Fruit fly (Drosophila melanogaster) whole organism, embryonic: Measurements from ENCODE around the gene CG34417.

Experiments used
- Ada2b ChIP-seq: fragments of 200-800 bp; sonication (Bioruptor generic); IDR thresholded peaks from 2 replicates; pipeline ENCODE4 v1.3.6; 2022; ENCODE audit warnings: missing biosample characterization, missing genetic modification characterization
- Aef1 ChIP-seq: fragments of 200-800 bp; sonication (Bioruptor generic); IDR thresholded peaks from 3 replicates; pipeline ENCODE4 v1.3.6; 2022; ENCODE audit warnings: missing biosample characterization, missing genetic modification characterization
- BEAF-32 ChIP-seq: fragments of 200-800 bp; sonication (Bioruptor generic); optimal IDR thresholded peaks from 3 replicates; lab custom pipeline; 2017; ENCODE audit warnings: missing biosample characterization, missing genetic modification characterization, mild to moderate bottlenecking, moderate library complexity, missing genetic modification reagents
- CG10209 ChIP-seq: fragments of 200-800 bp; sonication (Bioruptor generic); optimal IDR thresholded peaks from 3 replicates; lab custom pipeline; 2017; ENCODE audit warnings: missing biosample characterization, mild to moderate bottlenecking, missing genetic modification characterization, missing genetic modification reagents
- CG10274 ChIP-seq: fragments of 200-800 bp; sonication (Bioruptor generic); optimal IDR thresholded peaks from 3 replicates; lab custom pipeline; 2017; ENCODE audit warnings: missing biosample characterization, mild to moderate bottlenecking, missing genetic modification characterization
- CG11085 ChIP-seq: fragments of 200-800 bp; sonication (Bioruptor generic); IDR thresholded peaks from 2 replicates; pipeline ENCODE4 v1.3.6; 2022; ENCODE audit warnings: missing biosample characterization, missing genetic modification characterization
- CG11723 ChIP-seq: fragments of 200-800 bp; sonication (Bioruptor generic); optimal IDR thresholded peaks from 2 replicates; lab custom pipeline; 2017; ENCODE audit warnings: missing biosample characterization, mild to moderate bottlenecking, missing genetic modification characterization
- CG1233 ChIP-seq: fragments of 200-800 bp; sonication (Bioruptor generic); optimal IDR thresholded peaks from 4 replicates; lab custom pipeline; 2018; ENCODE audit warnings: missing biosample characterization, mild to moderate bottlenecking, missing genetic modification characterization
- CG12744 ChIP-seq: fragments of 200-800 bp; sonication (Bioruptor generic); optimal IDR thresholded peaks from 2 replicates; lab custom pipeline; 2016; ENCODE audit warnings: missing biosample characterization, missing genetic modification characterization
- CG15011 ChIP-seq: fragments of 200-800 bp; sonication (Bioruptor generic); optimal IDR thresholded peaks from 3 replicates; lab custom pipeline; 2018; ENCODE audit warnings: missing biosample characterization, mild to moderate bottlenecking, missing genetic modification characterization
- CG18262 ChIP-seq: fragments of 200-800 bp; optimal IDR thresholded peaks from 3 replicates; lab custom pipeline; 2019; ENCODE audit warnings: missing biosample characterization, mild to moderate bottlenecking, missing genetic modification characterization, moderate library complexity
- CG3407 ChIP-seq: fragments of 200-800 bp; sonication (Bioruptor generic); optimal IDR thresholded peaks from 2 replicates; lab custom pipeline; 2018; ENCODE audit warnings: missing biosample characterization, mild to moderate bottlenecking, missing genetic modification characterization
- CG4282 ChIP-seq: fragments of 200-800 bp; sonication (Bioruptor generic); optimal IDR thresholded peaks from 2 replicates; lab custom pipeline; 2016; ENCODE audit warnings: missing biosample characterization, missing genetic modification characterization
- CG4854 ChIP-seq: fragments of 200-800 bp; sonication (Bioruptor generic); optimal IDR thresholded peaks from 2 replicates; lab custom pipeline; 2016; ENCODE audit warnings: missing biosample characterization, missing genetic modification characterization, inconsistent platforms
- CG6689 ChIP-seq: fragments of 200-800 bp; sonication (Bioruptor generic); IDR thresholded peaks from 2 replicates; pipeline ENCODE4 v1.3.6; 2022; ENCODE audit warnings: missing biosample characterization, missing genetic modification characterization
- CG6854 ChIP-seq: fragments of 200-800 bp; sonication (Bioruptor generic); optimal IDR thresholded peaks from 3 replicates; lab custom pipeline; 2017; ENCODE audit warnings: missing biosample characterization, mild to moderate bottlenecking, missing genetic modification characterization
- CG7745 ChIP-seq: fragments of 200-800 bp; sonication (Bioruptor generic); optimal IDR thresholded peaks from 2 replicates; lab custom pipeline; 2018; ENCODE audit warnings: missing biosample characterization, mild to moderate bottlenecking, missing genetic modification characterization, moderate library complexity
- CG7987 ChIP-seq: fragments of 200-800 bp; sonication (Bioruptor generic); optimal IDR thresholded peaks from 2 replicates; lab custom pipeline; 2018; ENCODE audit warnings: missing biosample characterization, mild to moderate bottlenecking, missing genetic modification characterization, moderate library complexity
- CG8478 ChIP-seq: fragments of >200 bp; optimal IDR thresholded peaks from 2 replicates; lab custom pipeline; 2018
- CG8765 ChIP-seq: fragments of 200-800 bp; sonication (Bioruptor generic); IDR thresholded peaks from 2 replicates; pipeline ENCODE4 v1.3.6; 2022; ENCODE audit warnings: missing biosample characterization, missing genetic modification characterization
- CG9817 ChIP-seq: fragments of 200-800 bp; sonication (Bioruptor generic); optimal IDR thresholded peaks from 2 replicates; lab custom pipeline; 2018; ENCODE audit warnings: missing biosample characterization, mild to moderate bottlenecking, missing genetic modification characterization, moderate library complexity
- CHES-1-like ChIP-seq: fragments of 200-800 bp; sonication (Bioruptor generic); optimal IDR thresholded peaks from 2 replicates; lab custom pipeline; 2016; ENCODE audit warnings: missing biosample characterization, missing genetic modification characterization
- Eip74EF ChIP-seq, 2 experiments: fragments of 200-800 bp in 1 of 2; fragments of >200 bp in 1 of 2; sonication (Bioruptor generic) in 1 of 2; optimal IDR thresholded peaks; 2 replicates each; lab custom pipeline; 2017 to 2019; ENCODE audit warnings: missing biosample characterization in 2 of 2, missing genetic modification characterization in 2 of 2, mild to moderate bottlenecking in 1 of 2, moderate library complexity in 1 of 2
- HmgD ChIP-seq: fragments of 200-800 bp; sonication (Bioruptor generic); optimal IDR thresholded peaks from 3 replicates; lab custom pipeline; 2016; ENCODE audit warnings: missing biosample characterization, missing genetic modification characterization
- Lim3 ChIP-seq: fragments of 200-800 bp; sonication (Bioruptor generic); IDR thresholded peaks from 2 replicates; pipeline ENCODE4 v1.3.6; 2022; ENCODE audit warnings: missing biosample characterization, missing genetic modification characterization
- Med ChIP-seq: fragments of 200-800 bp; sonication (Bioruptor generic); peaks from one replicate; lab custom pipeline; 2016; ENCODE audit warnings: missing biosample characterization, missing genetic modification characterization, mild to moderate bottlenecking, inconsistent platforms, moderate library complexity
- Mes4 ChIP-seq: fragments of 200-800 bp; sonication (Bioruptor generic); optimal IDR thresholded peaks from 2 replicates; lab custom pipeline; 2016; ENCODE audit warnings: missing biosample characterization, missing genetic modification characterization
- Oli ChIP-seq: fragments of 200-800 bp; sonication (Bioruptor generic); optimal IDR thresholded peaks from 2 replicates; lab custom pipeline; 2018; ENCODE audit warnings: missing biosample characterization, mild to moderate bottlenecking, missing genetic modification characterization, moderate library complexity
- Opbp ChIP-seq: fragments of 200-800 bp; sonication (Bioruptor generic); IDR thresholded peaks from 3 replicates; pipeline ENCODE4 v1.3.6; 2022; ENCODE audit warnings: missing biosample characterization, missing genetic modification characterization; ENCODE audit not compliant: partially characterized antibody
- Side ChIP-seq: fragments of 200-800 bp; sonication (Bioruptor generic); optimal IDR thresholded peaks from 2 replicates; lab custom pipeline; 2016; ENCODE audit warnings: missing biosample characterization, missing genetic modification characterization
- Sry-β ChIP-seq: fragments of 200-800 bp; sonication (Bioruptor generic); optimal IDR thresholded peaks from 2 replicates; lab custom pipeline; 2018; ENCODE audit warnings: missing biosample characterization, mild to moderate bottlenecking, missing genetic modification characterization, moderate library complexity
- Usf ChIP-seq: fragments of 200-800 bp; sonication (Bioruptor generic); optimal IDR thresholded peaks from 2 replicates; lab custom pipeline; 2017; ENCODE audit warnings: missing genotype, missing biosample characterization, missing genetic modification characterization
- ash1 ChIP-seq: fragments of 200-800 bp; sonication (Bioruptor generic); optimal IDR thresholded peaks from 2 replicates; lab custom pipeline; 2018; ENCODE audit warnings: missing biosample characterization, mild to moderate bottlenecking, missing genetic modification characterization
- az2 ChIP-seq: fragments of 200-800 bp; sonication (Bioruptor generic); optimal IDR thresholded peaks from 3 replicates; lab custom pipeline; 2016; ENCODE audit warnings: missing biosample characterization, missing genetic modification characterization
- cg ChIP-seq: fragments of 200-800 bp; sonication (Bioruptor generic); optimal IDR thresholded peaks from 3 replicates; lab custom pipeline; 2019; ENCODE audit warnings: missing biosample characterization, mild to moderate bottlenecking, missing genetic modification characterization, moderate library complexity
- ci ChIP-seq: fragments of 200-800 bp; sonication (Bioruptor generic); IDR thresholded peaks from 3 replicates; pipeline ENCODE4 v1.3.6; 2022; ENCODE audit warnings: missing biosample characterization, missing genetic modification characterization
- da ChIP-seq: fragments of 200-800 bp; sonication (Bioruptor generic); optimal IDR thresholded peaks from 2 replicates; lab custom pipeline; 2016; ENCODE audit warnings: missing biosample characterization, missing genetic modification characterization
- dan ChIP-seq: fragments of 200-800 bp; sonication (Bioruptor generic); IDR thresholded peaks from 2 replicates; pipeline ENCODE4 v1.3.6; 2022; ENCODE audit warnings: missing biosample characterization, missing genetic modification characterization
- dimm ChIP-seq: fragments of 200-800 bp; sonication (Bioruptor generic); IDR thresholded peaks from 2 replicates; pipeline ENCODE4 v1.3.6; 2022; ENCODE audit warnings: missing biosample characterization, missing genetic modification characterization
- h ChIP-seq: fragments of >200 bp; optimal IDR thresholded peaks from 2 replicates; lab custom pipeline; 2017
- her ChIP-seq: fragments of 200-800 bp; sonication (Bioruptor generic); optimal IDR thresholded peaks from 2 replicates; lab custom pipeline; 2016; ENCODE audit warnings: missing biosample characterization, missing genetic modification characterization
- nau ChIP-seq: fragments of 200-800 bp; sonication (Bioruptor generic); optimal IDR thresholded peaks from 3 replicates; lab custom pipeline; 2017; ENCODE audit warnings: missing biosample characterization, mild to moderate bottlenecking, missing genetic modification characterization, missing genetic modification reagents
- phol ChIP-seq: fragments of 200-800 bp; sonication (Bioruptor generic); optimal IDR thresholded peaks from 3 replicates; lab custom pipeline; 2018; ENCODE audit warnings: missing biosample characterization, mild to moderate bottlenecking, missing genetic modification characterization, moderate library complexity
- repo ChIP-seq: fragments of 200-800 bp; sonication (Bioruptor generic); optimal IDR thresholded peaks from 2 replicates; lab custom pipeline; 2016; ENCODE audit warnings: missing biosample characterization, missing genetic modification characterization
- ro ChIP-seq: fragments of 200-800 bp; sonication (Bioruptor generic); IDR thresholded peaks from 2 replicates; pipeline ENCODE4 v1.3.6; 2022; ENCODE audit warnings: missing biosample characterization, missing genetic modification characterization
- run ChIP-seq: fragments of 200-800 bp; sonication (Bioruptor generic); optimal IDR thresholded peaks from 3 replicates; lab custom pipeline; 2018; ENCODE audit warnings: missing biosample characterization, mild to moderate bottlenecking, missing genetic modification characterization
- tgo ChIP-seq: fragments of 200-800 bp; sonication (Bioruptor generic); IDR thresholded peaks from 3 replicates; pipeline ENCODE4 v1.3.6; 2022; ENCODE audit warnings: missing biosample characterization, missing genetic modification characterization
- tna ChIP-seq: fragments of 200-800 bp; sonication (Bioruptor generic); IDR thresholded peaks from 2 replicates; pipeline ENCODE4 v1.3.6; 2022; ENCODE audit warnings: missing biosample characterization, missing genetic modification characterization; ENCODE audit not compliant: partially characterized antibody
- unc-4 ChIP-seq: fragments of 200-800 bp; sonication (Bioruptor generic); IDR thresholded peaks from 2 replicates; pipeline ENCODE4 v1.3.6; 2022; ENCODE audit warnings: missing biosample characterization, missing genetic modification characterization; ENCODE audit not compliant: partially characterized antibody
- zfh2 ChIP-seq: fragments of 200-800 bp; sonication (Bioruptor generic); optimal IDR thresholded peaks from 2 replicates; lab custom pipeline; 2016; ENCODE audit warnings: missing biosample characterization, missing genetic modification characterization

The CG34417 gene

DNA sequence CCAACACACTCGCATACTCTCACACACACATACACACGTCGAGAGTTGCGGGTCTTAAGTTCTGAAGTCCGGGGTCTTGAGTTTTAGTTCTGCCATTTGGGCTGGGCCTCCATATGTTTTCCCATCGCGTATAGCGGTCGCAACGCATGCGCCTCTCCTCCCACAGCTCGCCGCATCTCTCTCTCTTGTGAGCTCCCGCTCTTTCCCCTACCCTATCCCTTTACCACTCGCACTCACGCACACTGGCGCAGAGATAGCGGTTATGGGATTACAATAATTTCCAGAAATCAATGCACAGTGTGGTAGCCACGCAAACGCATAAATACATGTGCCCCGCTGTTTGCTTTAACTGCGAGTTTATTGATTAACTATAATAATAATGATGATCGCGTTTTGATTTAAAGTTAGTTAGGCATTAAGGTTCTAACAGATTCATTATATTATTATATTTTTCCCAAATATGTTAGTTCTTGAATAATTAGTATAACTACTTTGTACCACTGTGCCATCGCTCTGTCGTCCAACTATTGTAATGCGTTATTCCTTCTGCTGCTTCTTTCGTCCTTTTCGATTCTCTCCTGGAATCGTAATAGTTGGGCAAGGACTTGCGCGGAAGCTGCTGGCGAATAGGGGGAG lies 61.2 kb downstream of the CG34417 start (continued):
- TF ChIP-seq CG15011 (GFP tag; lab: Kevin White, UChicago) (peak; percentile 90), CG4282 (GFP tag; lab: Kevin White, UChicago) (peak; percentile 62), dan (GFP tag; lab: Robert Waterston, UW) (peak; percentile 57; the same call in 1 of the 2 replicates), CG1233 (GFP tag; lab: Kevin White, UChicago) (peak; percentile 91), da (GFP tag; lab: Kevin White, UChicago) (peak; percentile 22), tna (no peak), ro (GFP tag; lab: Robert Waterston, UW) (peak; percentile 58; the same call in 1 of the 2 replicates), CG10274 (GFP tag; lab: Kevin White, UChicago) (peak; percentile 78), unc-4 (GFP tag; lab: Robert Waterston, UW) (no peak), CG12744 (GFP tag; lab: Kevin White, UChicago) (peak; percentile 57), phol (tag; lab: Kevin White, UChicago) (peak; percentile 92), cg (GFP tag; lab: Kevin White, UChicago) (peak; percentile 80), Aef1 (GFP tag; lab: Robert Waterston, UW) (peak; percentile 88), Med (GFP tag; lab: Kevin White, UChicago) (peak; percentile 97), CG3407 (GFP tag; lab: Kevin White, UChicago) (peak; percentile 82), repo (peak; percentile 55), her (GFP tag; lab: Kevin White, UChicago) (peak; percentile 57), zfh2 (GFP tag; lab: Kevin White, UChicago) (peak; percentile 64), run (peak; percentile 91), CG11723 (GFP tag; lab: Kevin White, UChicago) (peak; percentile 78), CG10209 (peak; percentile 93), CHES-1-like (peak; percentile 70), CG6854 (GFP tag; lab: Kevin White, UChicago) (peak; percentile 91), Lim3 (GFP tag; lab: Robert Waterston, UW) (peak; percentile 62; the same call in 1 of the 2 replicates), Oli (tag; lab: Kevin White, UChicago) (peak; percentile 93), Ada2b (GFP tag; lab: Robert Waterston, UW) (peak; percentile 88), tgo (GFP tag; lab: Robert Waterston, UW) (peak; percentile 91), Opbp (no peak), CG4854 (GFP tag; lab: Kevin White, UChicago) (peak; percentile 81), h (lab: Kevin White, UChicago) (no peak), Usf (GFP tag; lab: Kevin White, UChicago) (peak; percentile 80), CG7987 (GFP tag; lab: Kevin White, UChicago) (peak; percentile 81), HmgD (GFP tag; lab: Kevin White, UChicago) (peak; percentile 26), CG8765 (GFP tag; lab: Robert Waterston, UW) (peak; percentile 74; the same call in 1 of the 2 replicates), dimm (GFP tag; lab: Robert Waterston, UW) (peak; percentile 57; the same call in 1 of the 2 replicates), BEAF-32 (GFP tag; lab: Kevin White, UChicago) (no peak), CG9817 (peak; percentile 89), Sry-β (GFP tag; lab: Kevin White, UChicago) (peak; percentile 43), CG18262 (tag; lab: Kevin White, UChicago) (peak; percentile 95), CG8478 (lab: Kevin White, UChicago) (no peak), Eip74EF (GFP tag; optimal IDR thresholded peaks at IDR 0.05; lab: Kevin White, UChicago) (peak in 1 of 2 experiments; percentile 87), CG7745 (tag; lab: Kevin White, UChicago) (no peak), Side (GFP tag; lab: Kevin White, UChicago) (peak; percentile 79), az2 (peak; percentile 90), ash1 (GFP tag; lab: Kevin White, UChicago) (peak; percentile 61), CG6689 (GFP tag; lab: Robert Waterston, UW) (peak; percentile 92), CG11085 (GFP tag; lab: Robert Waterston, UW) (peak; percentile 70), ci (GFP tag; lab: Robert Waterston, UW) (peak; percentile 91), Mes4 (GFP tag; lab: Kevin White, UChicago) (no peak), nau (GFP tag; lab: Kevin White, UChicago) (peak; percentile 84)
